Fruit fly (Drosophila melanogaster): ENCODE data around the gene promL.

Gene promL

dm6 chr3L:3096726-3097597 is 30.6 kb downstream of the promL start (continued):
- no peak for TF ChIP-seq danr (GFP tag; IDR thresholded peaks at IDR 0.05)
- no peak for TF ChIP-seq NfI (GFP tag; optimal IDR thresholded peaks at IDR 0.05)
- TF ChIP-seq prd (optimal IDR thresholded peaks at IDR 0.05) = no peak
- TF ChIP-seq prd (GFP tag; IDR thresholded peaks at IDR 0.05) = no peak
- no peak for TF ChIP-seq CG13424 (tag; optimal IDR thresholded peaks at IDR 0.05)
- TF ChIP-seq CG11696 (GFP tag; IDR thresholded peaks at IDR 0.05) = no peak
- TF ChIP-seq gce (GFP tag; IDR thresholded peaks at IDR 0.05) = no peak
- TF ChIP-seq dimm (GFP tag; IDR thresholded peaks at IDR 0.05) = no peak
- TF ChIP-seq btn (GFP tag; optimal IDR thresholded peaks at IDR 0.05) = no peak

- TF ChIP-seq Hmr (GFP tag; optimal IDR thresholded peaks at IDR 0.05) (no peak), kah (GFP tag; optimal IDR thresholded peaks at IDR 0.05) (no peak), CG14860 (GFP tag; IDR thresholded peaks at IDR 0.05; ENCODE audit: partially characterized antibody) (peak; percentile 87), Rfx (GFP tag; IDR thresholded peaks at IDR 0.05) (peak; percentile 42; the same call in 1 of the 2 replicates), az2 (GFP tag; optimal IDR thresholded peaks at IDR 0.05) (no peak), Camta (GFP tag; optimal IDR thresholded peaks at IDR 0.05) (no peak), Deaf1 (tag; optimal IDR thresholded peaks at IDR 0.05) (no peak), psq (GFP tag; optimal IDR thresholded peaks at IDR 0.05) (no peak), CG10565 (GFP tag; optimal IDR thresholded peaks at IDR 0.05) (no peak), sd (tag; optimal IDR thresholded peaks at IDR 0.05) (no peak), CG6791 (GFP tag; IDR thresholded peaks at IDR 0.05; ENCODE audit: partially characterized antibody) (peak; percentile 95), B-H2 (GFP tag; optimal IDR thresholded peaks at IDR 0.05) (no peak), CG14050 (GFP tag; IDR thresholded peaks at IDR 0.05) (no peak), CG3407 (GFP tag; optimal IDR thresholded peaks at IDR 0.05) (no peak), CG3847 (GFP tag; IDR thresholded peaks at IDR 0.05) (0 out of 2 replicates have a peak, but pooled peaks have one; percentile 7), crp (GFP tag; optimal IDR thresholded peaks at IDR 0.05) (no peak), Myb (GFP tag; optimal IDR thresholded peaks at IDR 0.05) (no peak), dmrt11E (tag; optimal IDR thresholded peaks at IDR 0.05) (no peak), Vsx1 (GFP tag; optimal IDR thresholded peaks at IDR 0.05) (no peak), trem (tag; optimal IDR thresholded peaks at IDR 0.05) (no peak), BEAF-32 (GFP tag; optimal IDR thresholded peaks at IDR 0.05) (no peak), yki (optimal IDR thresholded peaks at IDR 0.05) (no peak), Bgb (GFP tag; IDR thresholded peaks at IDR 0.05; ENCODE audit: partially characterized antibody) (peak; percentile 83), CG34376 (GFP tag; optimal IDR thresholded peaks at IDR 0.05) (no peak), seq (GFP tag; IDR thresholded peaks at IDR 0.05) (no peak), CG13424 (tag; optimal IDR thresholded peaks at IDR 0.05) (peak; percentile 36), grn (GFP tag; optimal IDR thresholded peaks at IDR 0.05) (no peak), unpg (GFP tag; optimal IDR thresholded peaks at IDR 0.05) (no peak), ems (GFP tag; optimal IDR thresholded peaks at IDR 0.05) (no peak), CoRest (tag; optimal IDR thresholded peaks at IDR 0.05) (no peak), prd (optimal IDR thresholded peaks at IDR 0.05) (no peak), prd (GFP tag; IDR thresholded peaks at IDR 0.05) (no peak), nmo (GFP tag; optimal IDR thresholded peaks at IDR 0.05) (no peak), CG14667 (GFP tag; IDR thresholded peaks at IDR 0.05) (no peak), dpn (GFP tag; optimal IDR thresholded peaks at IDR 0.05) (no peak), grau (tag; optimal IDR thresholded peaks at IDR 0.05) (peak; percentile 40), Gug (GFP tag; IDR thresholded peaks at IDR 0.05) (no peak), CG6765 (GFP tag; optimal IDR thresholded peaks at IDR 0.05) (no peak), Spps (tag; optimal IDR thresholded peaks at IDR 0.05) (no peak), CG11695 (GFP tag; IDR thresholded peaks at IDR 0.05) (no peak), wor (GFP tag; IDR thresholded peaks at IDR 0.05) (no peak)
Observed at dm6 chr3L:3096073-3096725, 31.3 kb downstream of the promL start.
